Worm (Caenorhabditis elegans) whole organism, L3 larva: ENCODE measurements around the gene ncam-1.

Source experiments
- R02D3.7 ChIP-seq: fragments of 150-350 bp; optimal IDR thresholded peaks from 2 replicates; lab custom pipeline; 2014; ENCODE audit warnings: missing biosample characterization, missing genetic modification characterization
- ZK546.5 ChIP-seq: sonication (generic microtip); optimal IDR thresholded peaks from 2 replicates; lab custom pipeline; 2017; ENCODE audit warnings: missing biosample characterization, missing genetic modification characterization
- aly-2 ChIP-seq: fragments of 150-350 bp; optimal IDR thresholded peaks from 2 replicates; lab custom pipeline; 2014; ENCODE audit warnings: missing biosample characterization, missing genetic modification characterization
- ceh-16 ChIP-seq: sonication (generic microtip); optimal IDR thresholded peaks from 2 replicates; lab custom pipeline; 2017; ENCODE audit warnings: missing biosample characterization, missing genetic modification characterization
- ceh-28 ChIP-seq: fragments of 150-350 bp; optimal IDR thresholded peaks from 2 replicates; lab custom pipeline; 2014; ENCODE audit warnings: missing biosample characterization, missing genetic modification reagents, missing genetic modification characterization
- ceh-82 ChIP-seq: fragments of 150-350 bp; optimal IDR thresholded peaks from 2 replicates; lab custom pipeline; 2014; ENCODE audit warnings: missing biosample characterization, missing genetic modification characterization
- ceh-9 ChIP-seq: sonication (generic microtip); optimal IDR thresholded peaks from 2 replicates; lab custom pipeline; 2018; ENCODE audit warnings: missing biosample characterization, missing genetic modification characterization
- egl-27 ChIP-seq: sonication (generic microtip); optimal IDR thresholded peaks from 4 replicates; lab custom pipeline; 2017; ENCODE audit warnings: missing biosample characterization, missing genetic modification reagents, missing genetic modification characterization
- egl-5 ChIP-seq: fragments of 150-350 bp; optimal IDR thresholded peaks from 2 replicates; lab custom pipeline; 2017; ENCODE audit warnings: missing biosample characterization, missing genetic modification reagents, missing genetic modification characterization, inconsistent platforms
- elt-2 ChIP-seq: sonication (generic microtip); optimal IDR thresholded peaks from 2 replicates; lab custom pipeline; 2016; ENCODE audit warnings: missing genetic modification reagents, mild to moderate bottlenecking, missing genetic modification characterization, missing compliant biosample characterization
- eor-1 ChIP-seq, 2 experiments: fragments of 150-350 bp; optimal IDR thresholded peaks; 2 replicates each; lab custom pipeline; 2014 to 2018; ENCODE audit warnings: missing biosample characterization in 2 of 2, missing genetic modification characterization in 2 of 2
- fkh-10 ChIP-seq: sonication (generic microtip); optimal IDR thresholded peaks from 2 replicates; lab custom pipeline; 2017; ENCODE audit warnings: missing biosample characterization, missing genetic modification reagents, missing genetic modification characterization
- fkh-2 ChIP-seq: fragments of 150-350 bp; optimal IDR thresholded peaks from 2 replicates; lab custom pipeline; 2014; ENCODE audit warnings: missing biosample characterization, missing genetic modification reagents, missing genetic modification characterization
- fos-1 ChIP-seq: fragments of 150-350 bp; optimal IDR thresholded peaks from 2 replicates; lab custom pipeline; 2014; ENCODE audit warnings: missing biosample characterization, missing genetic modification characterization
- hmg-11 ChIP-seq: sonication (generic microtip); optimal IDR thresholded peaks from 2 replicates; lab custom pipeline; 2016; ENCODE audit warnings: missing genetic modification characterization, missing compliant biosample characterization
- jun-1 ChIP-seq: fragments of 150-350 bp; optimal IDR thresholded peaks from 2 replicates; lab custom pipeline; 2014; ENCODE audit warnings: missing biosample characterization, missing genetic modification reagents, missing genetic modification characterization
- lin-15B ChIP-seq: fragments of 150-350 bp; optimal IDR thresholded peaks from 2 replicates; lab custom pipeline; 2014; ENCODE audit warnings: missing biosample characterization, missing genetic modification characterization
- lin-39 ChIP-seq: fragments of 150-350 bp; optimal IDR thresholded peaks from 2 replicates; lab custom pipeline; 2018; ENCODE audit warnings: missing biosample characterization, missing genetic modification reagents, missing genetic modification characterization
- lsy-12 ChIP-seq: sonication (generic microtip); optimal IDR thresholded peaks from 2 replicates; lab custom pipeline; 2016; ENCODE audit warnings: mild to moderate bottlenecking, missing genetic modification characterization, missing compliant biosample characterization
- mdl-1 ChIP-seq: fragments of 150-350 bp; optimal IDR thresholded peaks from 2 replicates; lab custom pipeline; 2014; ENCODE audit warnings: missing biosample characterization, missing genetic modification characterization
- mml-1 ChIP-seq: fragments of 150-350 bp; sonication (generic microtip); optimal IDR thresholded peaks from 3 replicates; lab custom pipeline; 2014; ENCODE audit warnings: missing biosample characterization, missing genetic modification characterization
- nfya-1 ChIP-seq: sonication (generic microtip); optimal IDR thresholded peaks from 2 replicates; lab custom pipeline; 2017; ENCODE audit warnings: missing genetic modification characterization, mild to moderate bottlenecking, missing compliant biosample characterization, antibody characterized with exemption, moderate library complexity; ENCODE audit not compliant: insufficient read depth
- nhr-23 ChIP-seq: fragments of 150-350 bp; optimal IDR thresholded peaks from 2 replicates; lab custom pipeline; 2014; ENCODE audit warnings: missing biosample characterization, missing genetic modification reagents, missing genetic modification characterization
- nhr-25 ChIP-seq: sonication (generic microtip); optimal IDR thresholded peaks from 2 replicates; lab custom pipeline; 2017; ENCODE audit warnings: missing biosample characterization, missing genetic modification characterization
- nhr-28 ChIP-seq: fragments of 150-350 bp; optimal IDR thresholded peaks from 2 replicates; lab custom pipeline; 2014; ENCODE audit warnings: missing biosample characterization, missing genetic modification characterization
- nhr-43 ChIP-seq: sonication (generic microtip); optimal IDR thresholded peaks from 2 replicates; lab custom pipeline; 2016; ENCODE audit warnings: mild to moderate bottlenecking, missing genetic modification characterization, missing compliant biosample characterization; ENCODE audit not compliant: poor library complexity, severe bottlenecking
- nhr-67 ChIP-seq: fragments of 150-350 bp; optimal IDR thresholded peaks from 2 replicates; lab custom pipeline; 2014; ENCODE audit warnings: missing biosample characterization, missing genetic modification characterization
- nhr-76 ChIP-seq: fragments of 150-350 bp; sonication (generic microtip); optimal IDR thresholded peaks from 5 replicates; lab custom pipeline; 2014; ENCODE audit warnings: missing biosample characterization, missing genetic modification characterization
- nhr-77 ChIP-seq: fragments of 150-350 bp; optimal IDR thresholded peaks from 2 replicates; lab custom pipeline; 2014; ENCODE audit warnings: missing biosample characterization, missing genetic modification characterization
- pha-4 ChIP-seq: fragments of 150-350 bp; optimal IDR thresholded peaks from 2 replicates; lab custom pipeline; 2014; ENCODE audit warnings: missing biosample characterization, missing genetic modification reagents, missing genetic modification characterization
- pqm-1 ChIP-seq: fragments of 150-350 bp; optimal IDR thresholded peaks from 2 replicates; lab custom pipeline; 2017; ENCODE audit warnings: missing biosample characterization, missing genetic modification characterization, inconsistent platforms
- snpc-4 ChIP-seq: fragments of 150-350 bp; optimal IDR thresholded peaks from 2 replicates; lab custom pipeline; 2014; ENCODE audit warnings: missing biosample characterization, missing genetic modification characterization
- tbx-2 ChIP-seq: sonication (generic microtip); optimal IDR thresholded peaks from 2 replicates; lab custom pipeline; 2016; ENCODE audit warnings: mild to moderate bottlenecking, missing genetic modification characterization, missing compliant biosample characterization
- unc-39 ChIP-seq: sonication (generic microtip); optimal IDR thresholded peaks from 4 replicates; lab custom pipeline; 2017; ENCODE audit warnings: missing biosample characterization, missing genetic modification characterization
- ztf-11 ChIP-seq: fragments of 150-350 bp; optimal IDR thresholded peaks from 2 replicates; lab custom pipeline; 2014; ENCODE audit warnings: missing biosample characterization, missing genetic modification characterization
- ztf-4 ChIP-seq: fragments of 150-350 bp; optimal IDR thresholded peaks from 2 replicates; lab custom pipeline; 2014; ENCODE audit warnings: missing biosample characterization, missing genetic modification characterization

The ncam-1 gene

DNA sequence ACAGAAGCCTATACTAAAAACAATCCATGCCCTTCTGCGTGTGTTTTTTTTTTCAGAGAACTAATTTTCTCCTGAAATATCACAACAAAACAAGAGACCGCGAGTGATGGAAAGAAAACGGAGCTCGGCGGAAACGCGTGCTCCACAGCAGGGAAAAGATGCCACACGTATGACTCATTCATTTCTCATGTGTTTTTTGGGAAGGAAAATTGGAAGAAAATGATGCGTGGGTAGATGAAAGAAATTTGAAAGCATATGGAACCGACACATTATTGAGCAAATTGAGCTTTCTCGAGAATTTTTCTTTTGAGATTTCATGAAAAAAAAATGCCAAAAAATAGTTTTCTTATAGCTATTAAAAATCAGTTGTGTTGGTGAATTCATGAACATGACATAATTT is 34.6 kb downstream of the ncam-1 start:
- TF ChIP-seq nfya-1 (peak; percentile 5), fos-1 (tag; lab: Kevin White, UChicago) (no peak)

DNA sequence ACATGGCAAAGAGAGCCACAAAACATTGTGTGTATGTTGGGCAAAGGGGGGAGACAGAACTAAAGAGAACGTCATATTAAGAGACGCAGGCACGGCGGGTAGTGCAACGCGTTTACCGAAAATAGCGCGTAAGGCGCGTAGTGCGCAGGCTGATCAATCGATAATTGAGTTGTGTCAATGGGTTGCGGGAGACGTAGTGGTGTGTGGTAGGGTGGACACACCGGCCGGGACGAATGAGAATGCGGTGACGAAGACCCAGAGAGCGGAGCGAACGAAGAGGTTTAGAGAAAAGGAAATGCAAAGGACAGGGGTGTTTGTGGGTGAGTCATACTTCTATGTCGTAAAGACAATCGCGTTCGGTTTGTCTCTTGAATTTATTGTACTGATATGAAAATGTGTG is 36.0 kb downstream of the ncam-1 start:
- TF ChIP-seq lin-15B: peak; percentile 39
- TF ChIP-seq aly-2 (tag; lab: Kevin White, UChicago): no peak
- peak; percentile 93 for TF ChIP-seq fos-1 (tag; lab: Kevin White, UChicago)
- TF ChIP-seq eor-1 (tag; optimal IDR thresholded peaks at IDR 0.05; lab: Kevin White, UChicago): no peak
- peak; percentile 65 for TF ChIP-seq elt-2 (tag; lab: Kevin White, UChicago)
- TF ChIP-seq nhr-43: peak; percentile 21
- TF ChIP-seq hmg-11 (tag; lab: Kevin White, UChicago): peak; percentile 94
- TF ChIP-seq nhr-25 (tag; lab: Kevin White, UChicago): peak; percentile 84
- no peak for TF ChIP-seq ZK546.5 (tag; lab: Kevin White, UChicago)
- peak; percentile 47 for TF ChIP-seq tbx-2 (tag; lab: Kevin White, UChicago)
- TF ChIP-seq nhr-23: peak; percentile 66
- TF ChIP-seq pha-4 (tag; lab: Kevin White, UChicago): peak; percentile 78
- peak; percentile 96 for TF ChIP-seq ceh-28 (tag; lab: Kevin White, UChicago)
- TF ChIP-seq lsy-12 (tag; lab: Kevin White, UChicago): peak; percentile 51
- TF ChIP-seq egl-27 (tag; lab: Kevin White, UChicago): peak; percentile 43
- no peak for TF ChIP-seq unc-39 (tag; lab: Kevin White, UChicago)
- peak; percentile 79 for TF ChIP-seq nfya-1
- TF ChIP-seq pqm-1 (tag; lab: Kevin White, UChicago): peak; percentile 50
- TF ChIP-seq R02D3.7 (tag; lab: Kevin White, UChicago): no peak
- peak; percentile 26 for TF ChIP-seq snpc-4 (tag; lab: Kevin White, UChicago)
- peak; percentile 90 for TF ChIP-seq jun-1 (tag; lab: Kevin White, UChicago)

ce11 chrX:729062-729461 is 37.3 kb downstream of the ncam-1 start:
- TF ChIP-seq nhr-67 (tag; lab: Kevin White, UChicago) (no peak), elt-2 (tag; lab: Kevin White, UChicago) (peak; percentile 16), pqm-1 (tag; lab: Kevin White, UChicago) (peak; percentile 55)

DNA sequence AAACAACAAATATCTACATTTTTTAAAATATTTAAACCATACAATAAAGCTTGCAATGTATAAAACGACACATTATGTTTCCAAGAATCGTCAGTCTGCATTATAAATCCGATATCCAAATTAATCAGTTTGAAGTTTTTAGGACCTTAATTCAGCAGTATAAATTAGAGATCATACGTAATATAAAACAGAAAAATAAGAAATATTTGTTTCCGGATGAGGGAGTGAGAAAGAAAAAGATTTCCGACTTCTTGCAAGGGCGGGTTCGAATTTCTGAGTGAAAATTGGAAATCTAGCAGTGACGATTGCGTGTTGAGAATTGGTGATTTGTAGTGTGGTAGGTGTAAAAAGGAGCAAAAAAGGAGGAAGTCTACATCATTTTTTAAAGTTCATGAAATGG is 43.9 kb downstream of the ncam-1 start, which contains the start of gene npr-19:
npr-19 (minus strand) TSS at position 101 of the 400 bp plus-strand sequence.
- TF ChIP-seq egl-5 (tag; lab: Kevin White, UChicago) (no peak), lin-15B (no peak), R02D3.7 (tag; lab: Kevin White, UChicago) (no peak), ztf-4 (tag; lab: Kevin White, UChicago) (no peak), egl-27 (tag; lab: Kevin White, UChicago) (no peak), nhr-76 (tag; lab: Kevin White, UChicago) (no peak), fkh-10 (GFP tag; lab: Kevin White, UChicago) (no peak), nhr-67 (tag; lab: Kevin White, UChicago) (no peak), nhr-77 (tag; lab: Kevin White, UChicago) (no peak), mdl-1 (tag; lab: Kevin White, UChicago) (no peak), aly-2 (tag; lab: Kevin White, UChicago) (no peak), lsy-12 (tag; lab: Kevin White, UChicago) (no peak), nhr-43 (no peak)

ce11 chrX:736989-737388 is 45.3 kb downstream of the ncam-1 start:
- TF ChIP-seq fkh-10 (GFP tag; lab: Kevin White, UChicago) (peak; percentile 8), pqm-1 (tag; lab: Kevin White, UChicago) (no peak)

DNA sequence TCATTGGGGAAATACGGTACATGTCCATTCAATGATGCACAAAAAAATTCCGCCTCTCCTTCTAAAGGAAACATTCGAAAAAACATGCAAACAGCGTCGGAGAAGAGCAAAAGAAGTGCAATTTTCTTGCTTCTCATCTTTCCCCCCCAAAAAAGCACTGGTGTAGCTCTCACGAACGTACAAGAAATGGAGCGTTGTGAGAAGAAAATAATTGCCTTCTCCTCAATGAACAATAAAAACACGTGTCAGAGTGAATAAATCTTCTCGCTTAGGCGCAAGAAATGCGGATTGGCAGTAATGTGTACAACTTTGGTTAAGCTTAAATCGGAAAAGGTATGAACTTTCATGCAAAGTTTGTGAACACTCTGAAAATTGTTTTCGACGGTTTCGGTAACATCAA is 56.6 kb downstream of the ncam-1 start:
- TF ChIP-seq R02D3.7 (tag; lab: Kevin White, UChicago) (no peak), egl-5 (tag; lab: Kevin White, UChicago) (no peak), snpc-4 (tag; lab: Kevin White, UChicago) (no peak), fkh-2 (no peak), ceh-9 (tag; lab: Kevin White, UChicago) (no peak), ceh-82 (tag; lab: Kevin White, UChicago) (no peak), ceh-28 (tag; lab: Kevin White, UChicago) (no peak), pha-4 (tag; lab: Kevin White, UChicago) (no peak), ztf-11 (no peak), mml-1 (tag; lab: Kevin White, UChicago) (no peak), nhr-28 (tag; lab: Kevin White, UChicago) (no peak), ZK546.5 (tag; lab: Kevin White, UChicago) (no peak), lin-39 (no peak), ceh-16 (tag; lab: Kevin White, UChicago) (no peak)
- TF ChIP-seq, all 47 proteins: peak for 0
